Worm (Caenorhabditis elegans) whole organism, L4 larva: ENCODE measurements around the gene cul-4.

Experiments used
- F10B5.3 ChIP-seq: sonication (generic microtip); optimal IDR thresholded peaks from 2 replicates; lab custom pipeline; 2016; ENCODE audit warnings: mild to moderate bottlenecking, missing genetic modification characterization, missing compliant biosample characterization
- F26F4.8 ChIP-seq: fragments of 200-800 bp; sonication (Bioruptor generic); conservative IDR thresholded peaks from 2 replicates; pipeline ENCODE4 v1.3.6; 2022; ENCODE audit warnings: missing genetic modification characterization, missing compliant biosample characterization
- F49E8.2 ChIP-seq: sonication (generic microtip); optimal IDR thresholded peaks from 2 replicates; lab custom pipeline; 2016; ENCODE audit warnings: missing compliant biosample characterization, mild to moderate bottlenecking, missing genetic modification characterization, borderline replicate concordance
- R02D3.7 ChIP-seq: fragments of 150-350 bp; sonication (generic microtip); optimal IDR thresholded peaks from 3 replicates; lab custom pipeline; 2014; ENCODE audit warnings: missing biosample characterization, missing genetic modification characterization
- Y105C5A.15 ChIP-seq: fragments of 200-800 bp; sonication (Bioruptor generic); IDR thresholded peaks from 2 replicates; pipeline ENCODE4 v1.3.6; 2022; ENCODE audit warnings: missing genetic modification characterization, missing compliant biosample characterization
- Y48G9A.11 ChIP-seq: fragments of 200-800 bp; sonication (Bioruptor generic); IDR thresholded peaks from 2 replicates; pipeline ENCODE4 v1.3.6; 2022; ENCODE audit warnings: missing genetic modification reagents, missing genetic modification characterization, missing compliant biosample characterization
- Y5F2A.4 ChIP-seq: fragments of 200-800 bp; sonication (Bioruptor generic); optimal IDR thresholded peaks from 2 replicates; lab custom pipeline; 2018; ENCODE audit warnings: mild to moderate bottlenecking, missing genetic modification characterization, missing compliant biosample characterization
- Y75B8A.6 ChIP-seq: fragments of 200-800 bp; sonication (Bioruptor generic); IDR thresholded peaks from 2 replicates; pipeline ENCODE4 v1.3.6; 2022; ENCODE audit warnings: missing genetic modification reagents, missing genetic modification characterization, missing compliant biosample characterization
- aha-1 ChIP-seq: fragments of 150-350 bp; peaks from one replicate; lab custom pipeline; 2014; ENCODE audit warnings: missing biosample characterization, missing genetic modification characterization
- aly-2 ChIP-seq: sonication (generic microtip); optimal IDR thresholded peaks from 2 replicates; lab custom pipeline; 2018; ENCODE audit warnings: missing biosample characterization, missing genetic modification characterization
- ama-1 ChIP-seq: fragments of 150-350 bp; optimal IDR thresholded peaks from 2 replicates; lab custom pipeline; 2014; ENCODE audit warnings: inconsistent platforms, mixed read lengths
- attf-4 ChIP-seq: sonication (generic microtip); optimal IDR thresholded peaks from 3 replicates; lab custom pipeline; 2017; ENCODE audit warnings: missing biosample characterization, missing genetic modification characterization
- ceh-44 ChIP-seq: fragments of 200-800 bp; sonication (Bioruptor generic); IDR thresholded peaks from 2 replicates; pipeline ENCODE4 v1.3.6; 2022; ENCODE audit warnings: missing genetic modification reagents, missing genetic modification characterization, missing compliant biosample characterization
- cey-2 ChIP-seq: sonication (generic microtip); optimal IDR thresholded peaks from 3 replicates; lab custom pipeline; 2017; ENCODE audit warnings: missing genetic modification characterization, mild to moderate bottlenecking, missing compliant biosample characterization, antibody characterized with exemption, borderline replicate concordance; ENCODE audit not compliant: insufficient read depth
- ctbp-1 ChIP-seq: fragments of 200-800 bp; sonication (Bioruptor generic); IDR thresholded peaks from 2 replicates; pipeline ENCODE4 v1.3.6; 2022; ENCODE audit warnings: missing genetic modification reagents, missing genetic modification characterization, missing compliant biosample characterization
- daf-12 ChIP-seq: fragments of 150-350 bp; optimal IDR thresholded peaks from 2 replicates; lab custom pipeline; 2014; ENCODE audit warnings: missing biosample characterization, missing genetic modification reagents, missing genetic modification characterization
- daf-16 ChIP-seq, 3 experiments: sonication (generic microtip); optimal IDR thresholded peaks; 2 replicates each; lab custom pipeline; 2016 to 2017; ENCODE audit warnings: missing genetic modification characterization in 3 of 3, missing genetic modification reagents in 3 of 3, mild to moderate bottlenecking in 2 of 3, missing compliant biosample characterization in 2 of 3, missing biosample characterization in 1 of 3, moderate library complexity in 1 of 3
- daf-19 ChIP-seq: fragments of 200-800 bp; sonication (Bioruptor generic); conservative IDR thresholded peaks from 2 replicates; pipeline ENCODE4 v1.3.6; 2022; ENCODE audit warnings: missing genetic modification characterization, missing compliant biosample characterization
- dmd-6 ChIP-seq: fragments of 200-800 bp; sonication (Bioruptor generic); IDR thresholded peaks from 2 replicates; pipeline ENCODE4 v1.3.6; 2022; ENCODE audit warnings: missing genetic modification reagents, missing genetic modification characterization, missing compliant biosample characterization
- dmd-9 ChIP-seq: fragments of 200-800 bp; sonication (Bioruptor generic); IDR thresholded peaks from 2 replicates; pipeline ENCODE4 v1.3.6; 2022; ENCODE audit warnings: missing genetic modification reagents, missing genetic modification characterization, missing compliant biosample characterization
- dve-1 ChIP-seq: sonication (generic microtip); optimal IDR thresholded peaks from 2 replicates; lab custom pipeline; 2017; ENCODE audit warnings: antibody characterized with exemption, mild to moderate bottlenecking, missing genetic modification characterization, missing compliant biosample characterization; ENCODE audit not compliant: insufficient read depth
- egl-43 ChIP-seq: fragments of 200-800 bp; sonication (Bioruptor generic); IDR thresholded peaks from 2 replicates; pipeline ENCODE4 v1.3.6; 2022; ENCODE audit warnings: missing genetic modification reagents, missing genetic modification characterization, missing compliant biosample characterization
- fkh-10 ChIP-seq: fragments of 150-350 bp; optimal IDR thresholded peaks from 2 replicates; lab custom pipeline; 2014; ENCODE audit warnings: missing biosample characterization, missing genetic modification reagents, missing genetic modification characterization
- gei-8 ChIP-seq: fragments of 200-800 bp; sonication (Bioruptor generic); optimal IDR thresholded peaks from 2 replicates; lab custom pipeline; 2018; ENCODE audit warnings: mild to moderate bottlenecking, missing genetic modification characterization, missing compliant biosample characterization
- hif-1 ChIP-seq, 2 experiments: sonication (generic microtip); optimal IDR thresholded peaks; 2 replicates each; lab custom pipeline; 2016 to 2017; ENCODE audit warnings: missing compliant biosample characterization in 2 of 2, missing genetic modification characterization in 2 of 2, missing genetic modification reagents in 2 of 2, missing genotype in 2 of 2, mild to moderate bottlenecking in 1 of 2
- hlh-30 ChIP-seq: sonication (generic microtip); optimal IDR thresholded peaks from 2 replicates; lab custom pipeline; 2017; ENCODE audit warnings: antibody characterized with exemption, mild to moderate bottlenecking, missing genetic modification characterization, missing compliant biosample characterization; ENCODE audit not compliant: insufficient read depth
- hmg-1.1 ChIP-seq: fragments of 200-800 bp; sonication (Bioruptor generic); IDR thresholded peaks from 2 replicates; pipeline ENCODE4 v1.3.6; 2022; ENCODE audit warnings: missing genetic modification reagents, missing genetic modification characterization, missing compliant biosample characterization
- lin-15B ChIP-seq: fragments of 150-350 bp; sonication (generic microtip); optimal IDR thresholded peaks from 3 replicates; lab custom pipeline; 2014; ENCODE audit warnings: missing biosample characterization, missing genetic modification characterization
- lin-29 ChIP-seq: fragments of 200-800 bp; sonication (Bioruptor generic); IDR thresholded peaks from 2 replicates; pipeline ENCODE4 v1.3.6; 2022; ENCODE audit warnings: missing genetic modification reagents, missing genetic modification characterization, missing compliant biosample characterization
- lin-38 ChIP-seq: fragments of 200-800 bp; sonication (Bioruptor generic); IDR thresholded peaks from 2 replicates; pipeline ENCODE4 v1.3.6; 2022; ENCODE audit warnings: missing genetic modification reagents, missing genetic modification characterization, missing compliant biosample characterization
- lsy-2 ChIP-seq, 2 experiments: fragments of 150-350 bp in 1 of 2; sonication (generic microtip) in 1 of 2; optimal IDR thresholded peaks; 2 replicates each; lab custom pipeline; 2014 to 2017; ENCODE audit warnings: missing biosample characterization in 2 of 2, missing genetic modification characterization in 2 of 2
- madf-9 ChIP-seq: fragments of 200-800 bp; sonication (Bioruptor generic); conservative IDR thresholded peaks from 2 replicates; pipeline ENCODE4 v1.3.6; 2022; ENCODE audit warnings: missing genetic modification reagents, missing genetic modification characterization, missing compliant biosample characterization
- mdl-1 ChIP-seq, 2 experiments: fragments of 150-350 bp in 1 of 2; sonication (generic microtip) in 1 of 2; optimal IDR thresholded peaks; 2 replicates each; lab custom pipeline; 2014 to 2017; ENCODE audit warnings: missing biosample characterization in 2 of 2, missing genetic modification characterization in 2 of 2
- mxl-2 ChIP-seq: fragments of 200-800 bp; sonication (Bioruptor generic); conservative IDR thresholded peaks from 2 replicates; pipeline ENCODE4 v1.3.6; 2022; ENCODE audit warnings: missing genetic modification reagents, missing genetic modification characterization, missing compliant biosample characterization
- mxl-3 ChIP-seq: fragments of 200-800 bp; sonication (Bioruptor generic); optimal IDR thresholded peaks from 2 replicates; lab custom pipeline; 2018; ENCODE audit warnings: mild to moderate bottlenecking, missing genetic modification characterization, missing compliant biosample characterization
- nhr-11 ChIP-seq: fragments of 150-350 bp; optimal IDR thresholded peaks from 2 replicates; lab custom pipeline; 2014; ENCODE audit warnings: missing biosample characterization, missing genetic modification characterization
- nhr-28 ChIP-seq: fragments of 150-350 bp; optimal IDR thresholded peaks from 2 replicates; lab custom pipeline; 2014; ENCODE audit warnings: missing biosample characterization, missing genetic modification characterization
- nhr-41 ChIP-seq: fragments of 200-800 bp; sonication (Bioruptor generic); IDR thresholded peaks from 2 replicates; pipeline ENCODE4 v1.3.6; 2022; ENCODE audit warnings: missing genetic modification reagents, missing genetic modification characterization, missing compliant biosample characterization
- nhr-48 ChIP-seq: sonication (generic microtip); optimal IDR thresholded peaks from 2 replicates; lab custom pipeline; 2016; ENCODE audit warnings: mild to moderate bottlenecking, missing genetic modification characterization, missing compliant biosample characterization
- nhr-6 ChIP-seq: fragments of 150-350 bp; optimal IDR thresholded peaks from 2 replicates; lab custom pipeline; 2014; ENCODE audit warnings: missing biosample characterization, missing genetic modification characterization
- nhr-77 ChIP-seq: fragments of 150-350 bp; optimal IDR thresholded peaks from 2 replicates; lab custom pipeline; 2014; ENCODE audit warnings: missing biosample characterization, missing genetic modification characterization
- php-3 ChIP-seq: fragments of 200-800 bp; sonication (Bioruptor generic); IDR thresholded peaks from 2 replicates; pipeline ENCODE4 v1.3.6; 2022; ENCODE audit warnings: missing genetic modification reagents, missing genetic modification characterization, missing compliant biosample characterization
- skn-1 ChIP-seq: fragments of 150-350 bp; optimal IDR thresholded peaks from 2 replicates; lab custom pipeline; 2014; ENCODE audit warnings: missing biosample characterization, missing genetic modification characterization
- unc-130 ChIP-seq: sonication (generic microtip); optimal IDR thresholded peaks from 2 replicates; lab custom pipeline; 2016; ENCODE audit warnings: missing genetic modification reagents, missing genetic modification characterization, missing compliant biosample characterization
- vab-7 ChIP-seq: fragments of 200-800 bp; sonication (Bioruptor generic); IDR thresholded peaks from 2 replicates; pipeline ENCODE4 v1.3.6; 2022; ENCODE audit warnings: missing genetic modification reagents, missing genetic modification characterization, missing compliant biosample characterization
- zag-1 ChIP-seq: fragments of 150-350 bp; optimal IDR thresholded peaks from 2 replicates; lab custom pipeline; 2014; ENCODE audit warnings: missing biosample characterization, missing genetic modification characterization
- zip-2 ChIP-seq: fragments of 150-350 bp; optimal IDR thresholded peaks from 2 replicates; lab custom pipeline; 2014; ENCODE audit warnings: missing biosample characterization, missing genetic modification characterization

cul-4 gene

DNA sequence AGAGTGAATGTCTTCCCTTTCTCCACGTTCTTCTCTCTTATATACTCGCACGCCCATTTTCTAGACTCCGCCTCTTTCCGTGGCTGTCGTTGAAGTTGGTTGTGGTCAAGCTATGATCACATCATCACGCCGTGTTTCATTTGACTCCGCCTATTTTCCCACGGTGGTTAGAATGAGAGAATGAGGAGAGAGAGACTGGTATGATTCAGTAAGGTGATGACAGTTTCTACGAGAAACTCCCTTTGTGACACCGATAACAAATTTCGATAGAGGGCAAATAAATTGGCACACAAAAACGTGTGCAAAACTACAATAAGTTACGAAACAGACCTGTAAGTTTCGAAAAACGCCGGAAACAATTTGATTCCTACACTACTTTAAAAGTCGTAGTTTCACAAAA, 21.3 kb upstream of the cul-4 start (continued):
- TF ChIP-seq daf-16 (GFP tag; optimal IDR thresholded peaks at IDR 0.05; lab: Kevin White, UChicago) = no peak
- TF ChIP-seq daf-16 (tag; optimal IDR thresholded peaks at IDR 0.05; lab: Kevin White, UChicago) = peak; percentile 3
- no peak for TF ChIP-seq nhr-6 (tag; lab: Kevin White, UChicago)
- TF ChIP-seq Y75B8A.6 (GFP tag; lab: Robert Waterston, UW) = no peak
- TF ChIP-seq nhr-28 = peak; percentile 82
- no peak for TF ChIP-seq aly-2 (tag; lab: Kevin White, UChicago)
- no peak for TF ChIP-seq mxl-2 (GFP tag; lab: Robert Waterston, UW)
- no peak for TF ChIP-seq nhr-11
- no peak for TF ChIP-seq vab-7 (GFP tag; lab: Robert Waterston, UW)
- TF ChIP-seq skn-1 (tag; lab: Kevin White, UChicago) = no peak
- TF ChIP-seq zag-1 (tag; lab: Kevin White, UChicago) = no peak
- no peak for TF ChIP-seq F10B5.3 (tag; lab: Kevin White, UChicago)
- no peak for TF ChIP-seq hif-1 (tag; optimal IDR thresholded peaks at IDR 0.05; lab: Kevin White, UChicago)
- no peak for TF ChIP-seq gei-8 (GFP tag; lab: Kevin White, UChicago)
- no peak for TF ChIP-seq php-3 (GFP tag; lab: Robert Waterston, UW)

ce11 chrII:7283063-7283462, 18.8 kb upstream of the cul-4 start:
- no peak for TF ChIP-seq dmd-9
- peak; percentile 84 for TF ChIP-seq aha-1

DNA sequence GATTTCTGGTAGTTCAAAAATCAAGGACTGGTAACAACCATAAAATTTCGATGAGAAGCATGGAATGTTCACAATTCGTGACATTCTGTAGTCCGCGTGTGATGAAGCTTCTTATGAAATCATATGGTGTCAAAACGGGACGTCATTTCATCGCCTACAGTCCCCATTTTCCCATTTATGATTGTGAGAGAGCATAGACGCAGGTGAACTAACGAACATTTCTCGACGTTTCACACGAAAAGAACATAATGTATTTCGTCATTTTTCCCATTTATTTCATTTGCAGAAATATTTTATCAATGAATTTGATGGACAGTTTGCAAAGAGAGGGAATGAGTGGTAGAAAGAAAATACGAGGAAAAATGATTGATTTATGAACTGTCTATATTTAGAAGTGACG, 14.8 kb upstream of the cul-4 start:
- no peak for TF ChIP-seq aha-1
- no peak for TF ChIP-seq madf-9 (GFP tag; lab: Robert Waterston, UW)
- no peak for TF ChIP-seq attf-4 (tag; lab: Kevin White, UChicago)
- peak; percentile 9 for TF ChIP-seq gei-8 (GFP tag; lab: Kevin White, UChicago)
- TF ChIP-seq fkh-10 (GFP tag; lab: Kevin White, UChicago) = no peak
- no peak for TF ChIP-seq zip-2 (tag; lab: Kevin White, UChicago)
- TF ChIP-seq hlh-30 (tag; lab: Kevin White, UChicago) = peak; percentile 53
- peak; percentile 78 for TF ChIP-seq nhr-28
- TF ChIP-seq cey-2 = peak; percentile 10
- no peak for TF ChIP-seq Y75B8A.6 (GFP tag; lab: Robert Waterston, UW)
- TF ChIP-seq nhr-41 (GFP tag; lab: Robert Waterston, UW) = no peak
- TF ChIP-seq daf-16 (GFP tag; optimal IDR thresholded peaks at IDR 0.05; lab: Kevin White, UChicago) = no peak
- TF ChIP-seq daf-16 (tag; optimal IDR thresholded peaks at IDR 0.05; lab: Kevin White, UChicago) = no peak
- TF ChIP-seq daf-12 (tag; lab: Kevin White, UChicago) = no peak
- TF ChIP-seq R02D3.7 (tag; lab: Kevin White, UChicago) = no peak
- no peak for TF ChIP-seq hmg-1.1
- no peak for TF ChIP-seq egl-43
- TF ChIP-seq ceh-44 (GFP tag; lab: Robert Waterston, UW) = no peak
- no peak for TF ChIP-seq nhr-11
- no peak for TF ChIP-seq Y48G9A.11 (GFP tag; lab: Robert Waterston, UW)
- TF ChIP-seq Y105C5A.15 = no peak
- TF ChIP-seq lin-38 (GFP tag; lab: Robert Waterston, UW) = no peak
- no peak for TF ChIP-seq ama-1
- no peak for TF ChIP-seq lin-15B (tag; lab: Kevin White, UChicago)
- TF ChIP-seq hif-1 (tag; optimal IDR thresholded peaks at IDR 0.05; lab: Kevin White, UChicago) = peak in 1 of 2 experiments; percentile 40
- no peak for TF ChIP-seq F26F4.8 (GFP tag; lab: Robert Waterston, UW)
- TF ChIP-seq daf-19 = no peak
- peak in 1 of 2 experiments; percentile 1 for TF ChIP-seq lsy-2 (tag; optimal IDR thresholded peaks at IDR 0.05; lab: Kevin White, UChicago)
- TF ChIP-seq mdl-1 (tag; optimal IDR thresholded peaks at IDR 0.05; lab: Kevin White, UChicago) = peak in 1 of 2 experiments; percentile 68
- TF ChIP-seq dmd-6 (GFP tag; lab: Robert Waterston, UW) = peak; percentile 90
- no peak for TF ChIP-seq lin-29 (GFP tag; lab: Robert Waterston, UW)
- TF ChIP-seq Y5F2A.4 (GFP tag; lab: Kevin White, UChicago) = no peak
- TF ChIP-seq nhr-77 (tag; lab: Kevin White, UChicago) = peak; percentile 51
- TF ChIP-seq ctbp-1 (GFP tag; lab: Robert Waterston, UW) = no peak
- no peak for TF ChIP-seq F49E8.2 (tag; lab: Kevin White, UChicago)
- peak; percentile 38 for TF ChIP-seq mxl-3 (GFP tag; lab: Kevin White, UChicago)
- no peak for TF ChIP-seq nhr-48 (tag; lab: Kevin White, UChicago)
- TF ChIP-seq dve-1 (tag; lab: Kevin White, UChicago) = no peak
- TF ChIP-seq unc-130 = no peak
